Worm (Caenorhabditis elegans) whole organism, mixed stage, embryonic: ENCODE measurements around the gene C24B9.3.

Experiments used
- M03D4.4 ChIP-seq: sonication (generic microtip); optimal IDR thresholded peaks from 2 replicates; lab custom pipeline; 2017; ENCODE audit warnings: mild to moderate bottlenecking, missing genetic modification characterization, missing compliant biosample characterization
- bed-3 ChIP-seq: fragments of 200-800 bp; sonication (Bioruptor generic); optimal IDR thresholded peaks from 3 replicates; lab custom pipeline; 2018; ENCODE audit warnings: mild to moderate bottlenecking, missing genetic modification characterization, moderate library complexity, missing compliant biosample characterization
- blmp-1 ChIP-seq: fragments of 150-350 bp; optimal IDR thresholded peaks from 2 replicates; lab custom pipeline; 2014; ENCODE audit warnings: missing biosample characterization, missing genetic modification characterization
- ceh-39 ChIP-seq: fragments of 150-350 bp; optimal IDR thresholded peaks from 2 replicates; lab custom pipeline; 2014; ENCODE audit warnings: missing biosample characterization, missing genetic modification characterization
- ceh-43 ChIP-seq: fragments of 200-800 bp; sonication (Bioruptor generic); optimal IDR thresholded peaks from 2 replicates; lab custom pipeline; 2018; ENCODE audit warnings: mild to moderate bottlenecking, missing genetic modification characterization, moderate library complexity, missing compliant biosample characterization
- ceh-83 ChIP-seq: fragments of 200-800 bp; sonication (Bioruptor generic); optimal IDR thresholded peaks from 2 replicates; lab custom pipeline; 2018; ENCODE audit warnings: mild to moderate bottlenecking, missing genetic modification characterization, missing compliant biosample characterization
- ces-1 ChIP-seq: fragments of 150-350 bp; optimal IDR thresholded peaks from 2 replicates; lab custom pipeline; 2014; ENCODE audit warnings: missing biosample characterization, missing genetic modification reagents, missing genetic modification characterization
- cnd-1 ChIP-seq: fragments of 200-800 bp; sonication (Bioruptor generic); optimal IDR thresholded peaks from 2 replicates; lab custom pipeline; 2018; ENCODE audit warnings: mild to moderate bottlenecking, missing genetic modification characterization, missing compliant biosample characterization
- drap-1 ChIP-seq: fragments of 200-800 bp; sonication (Bioruptor generic); optimal IDR thresholded peaks from 3 replicates; lab custom pipeline; 2018; ENCODE audit warnings: mild to moderate bottlenecking, missing genetic modification characterization, missing compliant biosample characterization
- elt-1 ChIP-seq: sonication (generic microtip); optimal IDR thresholded peaks from 2 replicates; lab custom pipeline; 2017; ENCODE audit warnings: missing genetic modification characterization, mild to moderate bottlenecking, missing compliant biosample characterization, antibody characterized with exemption, moderate library complexity, borderline replicate concordance; ENCODE audit not compliant: insufficient read depth
- elt-3 ChIP-seq: fragments of 150-350 bp; optimal IDR thresholded peaks from 2 replicates; lab custom pipeline; 2014; ENCODE audit warnings: missing biosample characterization, missing genetic modification characterization
- ham-2 ChIP-seq: fragments of 200-800 bp; sonication (Bioruptor generic); optimal IDR thresholded peaks from 2 replicates; lab custom pipeline; 2018; ENCODE audit warnings: mild to moderate bottlenecking, missing genetic modification characterization, missing compliant biosample characterization
- hlh-1 ChIP-seq: fragments of 150-350 bp; optimal IDR thresholded peaks from 2 replicates; lab custom pipeline; 2014; ENCODE audit warnings: missing biosample characterization, missing genetic modification reagents, missing genetic modification characterization
- mab-5 ChIP-seq: fragments of 150-350 bp; optimal IDR thresholded peaks from 2 replicates; lab custom pipeline; 2014; ENCODE audit warnings: missing biosample characterization, missing genetic modification characterization
- mep-1 ChIP-seq: fragments of 150-350 bp; optimal IDR thresholded peaks from 2 replicates; lab custom pipeline; 2017; ENCODE audit warnings: missing biosample characterization, missing genetic modification reagents, missing genetic modification characterization, inconsistent platforms
- mls-2 ChIP-seq: sonication (generic microtip); optimal IDR thresholded peaks from 2 replicates; lab custom pipeline; 2016; ENCODE audit warnings: mild to moderate bottlenecking, missing genetic modification characterization, moderate library complexity, missing compliant biosample characterization
- nhr-12 ChIP-seq: fragments of 150-350 bp; optimal IDR thresholded peaks from 2 replicates; lab custom pipeline; 2014; ENCODE audit warnings: missing biosample characterization, missing genetic modification characterization
- nhr-2 ChIP-seq: fragments of 150-350 bp; optimal IDR thresholded peaks from 2 replicates; lab custom pipeline; 2014; ENCODE audit warnings: missing biosample characterization, missing genetic modification characterization
- nhr-28 ChIP-seq: fragments of 150-350 bp; optimal IDR thresholded peaks from 2 replicates; lab custom pipeline; 2014; ENCODE audit warnings: missing biosample characterization, missing genetic modification characterization
- nhr-76 ChIP-seq: sonication (generic microtip); optimal IDR thresholded peaks from 2 replicates; lab custom pipeline; 2017; ENCODE audit warnings: missing biosample characterization, missing genetic modification characterization
- pha-4 ChIP-seq: fragments of 150-350 bp; optimal IDR thresholded peaks from 2 replicates; lab custom pipeline; 2018; ENCODE audit warnings: missing biosample characterization, missing genetic modification reagents, missing genetic modification characterization
- sem-2 ChIP-seq: fragments of 200-800 bp; sonication (Bioruptor generic); optimal IDR thresholded peaks from 2 replicates; lab custom pipeline; 2018; ENCODE audit warnings: mild to moderate bottlenecking, missing genetic modification characterization, missing compliant biosample characterization
- sptf-1 ChIP-seq: sonication (generic microtip); optimal IDR thresholded peaks from 2 replicates; lab custom pipeline; 2017; ENCODE audit warnings: mild to moderate bottlenecking, missing genetic modification characterization, moderate library complexity, missing compliant biosample characterization
- tbx-8 ChIP-seq: fragments of 200-800 bp; sonication (Bioruptor generic); optimal IDR thresholded peaks from 2 replicates; lab custom pipeline; 2018; ENCODE audit warnings: mild to moderate bottlenecking, missing genetic modification characterization, moderate library complexity, missing compliant biosample characterization
- unc-120 ChIP-seq: sonication (generic microtip); optimal IDR thresholded peaks from 2 replicates; lab custom pipeline; 2017; ENCODE audit warnings: missing genetic modification characterization, missing compliant biosample characterization; ENCODE audit not compliant: poor library complexity, severe bottlenecking
- unc-62 ChIP-seq: fragments of 150-350 bp; optimal IDR thresholded peaks from 2 replicates; lab custom pipeline; 2014; ENCODE audit warnings: missing biosample characterization, missing genetic modification reagents, missing genetic modification characterization
- zip-8 ChIP-seq: fragments of 150-350 bp; optimal IDR thresholded peaks from 2 replicates; lab custom pipeline; 2014; ENCODE audit warnings: missing biosample characterization, missing genetic modification characterization
- ztf-11 ChIP-seq: fragments of 150-350 bp; optimal IDR thresholded peaks from 2 replicates; lab custom pipeline; 2014; ENCODE audit warnings: missing biosample characterization, missing genetic modification characterization

Gene C24B9.3

ce11 chrV:2727101-2727500 is 15.7 kb upstream of the C24B9.3 start, which contains the start of gene str-13:
Gene str-13, minus strand, starts transcription at chrV:2727201.
- no peak for TF ChIP-seq ces-1 (GFP tag; lab: Kevin White, UChicago)
- TF ChIP-seq mep-1 (tag; lab: Kevin White, UChicago) = no peak
- no peak for TF ChIP-seq ham-2
- no peak for TF ChIP-seq sem-2 (GFP tag; lab: Kevin White, UChicago)
- TF ChIP-seq ceh-83 (GFP tag; lab: Kevin White, UChicago) = no peak
- no peak for TF ChIP-seq nhr-28 (tag; lab: Kevin White, UChicago)
- TF ChIP-seq hlh-1 = no peak

- TF ChIP-seq cnd-1 (no peak), ztf-11 (no peak), bed-3 (GFP tag; lab: Kevin White, UChicago) (no peak), drap-1 (GFP tag; lab: Kevin White, UChicago) (no peak), hlh-1 (no peak), ceh-43 (GFP tag; lab: Kevin White, UChicago) (no peak)
Observed at ce11 chrV:2725225-2725624, 13.8 kb upstream of the C24B9.3 start, which contains the start of gene srg-59. Gene srg-59, minus strand, starts transcription at chrV:2725325.

- TF ChIP-seq pha-4 (no peak), blmp-1 (tag; lab: Kevin White, UChicago) (no peak), elt-1 (tag; lab: Kevin White, UChicago) (no peak), M03D4.4 (no peak), unc-120 (tag; lab: Kevin White, UChicago) (no peak), ham-2 (no peak), sem-2 (GFP tag; lab: Kevin White, UChicago) (no peak), nhr-28 (tag; lab: Kevin White, UChicago) (no peak)
Observed at ce11 chrV:2722555-2722954, 11.2 kb upstream of the C24B9.3 start, which contains the start of gene srg-60. Gene srg-60, minus strand, starts transcription at chrV:2722655.

ce11 chrV:2720763-2721162 is 9.4 kb upstream of the C24B9.3 start, which contains the start of gene srt-27:
Gene srt-27, minus strand, starts transcription at chrV:2720863.
- TF ChIP-seq mls-2 = no peak
- TF ChIP-seq nhr-2 = no peak
- TF ChIP-seq sem-2 (GFP tag; lab: Kevin White, UChicago) = no peak
- no peak for TF ChIP-seq nhr-12 (tag; lab: Kevin White, UChicago)
- TF ChIP-seq mep-1 (tag; lab: Kevin White, UChicago) = no peak
- no peak for TF ChIP-seq ztf-11
- TF ChIP-seq ceh-83 (GFP tag; lab: Kevin White, UChicago) = no peak
- no peak for TF ChIP-seq ham-2
- no peak for TF ChIP-seq tbx-8 (GFP tag; lab: Kevin White, UChicago)
- TF ChIP-seq ceh-39 (tag; lab: Kevin White, UChicago) = no peak
- no peak for TF ChIP-seq unc-62 (GFP tag; lab: Kevin White, UChicago)
- no peak for TF ChIP-seq elt-3 (tag; lab: Kevin White, UChicago)
- TF ChIP-seq drap-1 (GFP tag; lab: Kevin White, UChicago) = no peak
- TF ChIP-seq zip-8 (tag; lab: Kevin White, UChicago) = no peak
- TF ChIP-seq bed-3 (GFP tag; lab: Kevin White, UChicago) = no peak
- no peak for TF ChIP-seq blmp-1 (tag; lab: Kevin White, UChicago)
- TF ChIP-seq nhr-28 (tag; lab: Kevin White, UChicago) = no peak
- TF ChIP-seq, all 35 proteins: peak for 0

- no peak for TF ChIP-seq sem-2 (GFP tag; lab: Kevin White, UChicago)
- TF ChIP-seq ces-1 (GFP tag; lab: Kevin White, UChicago) = no peak
- TF ChIP-seq mls-2 = no peak
- TF ChIP-seq nhr-76 (tag; lab: Kevin White, UChicago) = no peak
- no peak for TF ChIP-seq hlh-1
- TF ChIP-seq elt-1 (tag; lab: Kevin White, UChicago) = no peak
- no peak for TF ChIP-seq blmp-1 (tag; lab: Kevin White, UChicago)
Observed at ce11 chrV:2718688-2719185, 7.3 kb upstream of the C24B9.3 start, which contains the start of gene srt-29. Gene srt-29, minus strand, starts transcription at chrV:2719135.

- TF ChIP-seq bed-3 (GFP tag; lab: Kevin White, UChicago) = no peak
- no peak for TF ChIP-seq cnd-1
- no peak for TF ChIP-seq sem-2 (GFP tag; lab: Kevin White, UChicago)
- no peak for TF ChIP-seq mep-1 (tag; lab: Kevin White, UChicago)
- no peak for TF ChIP-seq M03D4.4
- TF ChIP-seq sptf-1 (tag; lab: Kevin White, UChicago) = no peak
- no peak for TF ChIP-seq mab-5 (tag; lab: Kevin White, UChicago)
- no peak for TF ChIP-seq tbx-8 (GFP tag; lab: Kevin White, UChicago)
- TF ChIP-seq unc-62 (GFP tag; lab: Kevin White, UChicago) = no peak
- no peak for TF ChIP-seq elt-3 (tag; lab: Kevin White, UChicago)
Observed at ce11 chrV:2716933-2717332, 5.5 kb upstream of the C24B9.3 start.
